Worm (Caenorhabditis elegans): Measurements from ENCODE around the gene F20D1.3.

F20D1.3 gene

DNA sequence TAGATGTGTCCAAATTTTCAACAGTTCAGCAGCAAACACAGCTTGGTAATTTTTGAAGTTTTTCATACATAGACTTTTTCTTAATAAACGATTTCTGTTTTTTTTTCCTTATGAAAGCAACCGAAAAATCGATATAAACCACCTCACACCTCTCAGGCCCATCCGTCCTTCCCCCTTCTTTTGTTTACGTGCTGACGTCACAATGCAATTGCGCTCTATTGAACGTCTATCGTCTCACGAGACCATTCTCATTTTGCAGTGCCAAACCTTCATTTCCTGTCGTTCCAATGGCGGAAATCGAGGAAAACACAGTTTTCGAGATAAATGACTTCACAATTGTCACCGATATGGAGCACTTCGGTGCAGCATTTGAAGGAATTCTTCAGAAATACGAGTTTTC, 7.4 kb downstream of the F20D1.3 start, which contains the start of gene rbg-1 (continued):
- TF ChIP-seq mef-2 (tag; optimal IDR thresholded peaks at IDR 0.05) (peak; percentile 10), fos-1 (tag; optimal IDR thresholded peaks at IDR 0.05) (peak; percentile 8), hlh-4 (tag; optimal IDR thresholded peaks at IDR 0.05) (no peak), unc-86 (tag; optimal IDR thresholded peaks at IDR 0.05) (peak; percentile 53), dsc-1 (tag; optimal IDR thresholded peaks at IDR 0.05) (peak; percentile 14), aly-2 (tag; optimal IDR thresholded peaks at IDR 0.05) (no peak), mdl-1 (tag; optimal IDR thresholded peaks at IDR 0.05) (peak in 1 of 2 experiments; percentile 80), jun-1 (tag; optimal IDR thresholded peaks at IDR 0.05) (peak; percentile 20), irx-1 (tag; optimal IDR thresholded peaks at IDR 0.05) (no peak), lir-3 (tag; optimal IDR thresholded peaks at IDR 0.05; ENCODE audit: poor library complexity) (peak; percentile 21), hlh-17 (GFP tag; optimal IDR thresholded peaks at IDR 0.05; ENCODE audit: borderline replicate concordance) (no peak), unc-62 (GFP tag; optimal IDR thresholded peaks at IDR 0.05) (no peak), egl-13 (tag; optimal IDR thresholded peaks at IDR 0.05) (no peak), xbp-1 (tag; optimal IDR thresholded peaks at IDR 0.05) (peak; percentile 84), ets-5 (GFP tag; IDR thresholded peaks at IDR 0.05) (no peak), ceh-8 (GFP tag; optimal IDR thresholded peaks at IDR 0.05) (no peak), tbx-2 (tag; optimal IDR thresholded peaks at IDR 0.05) (peak; percentile 61), lin-13 (GFP tag; optimal IDR thresholded peaks at IDR 0.05) (peak; percentile 68), nhr-11 (tag; optimal IDR thresholded peaks at IDR 0.05) (no peak), mab-9 (GFP tag; IDR thresholded peaks at IDR 0.05) (no peak), ceh-90 (tag; optimal IDR thresholded peaks at IDR 0.05) (no peak), ama-1 (optimal IDR thresholded peaks at IDR 0.05) (peak; percentile 5), lsy-2 (tag; optimal IDR thresholded peaks at IDR 0.05) (peak; percentile 60 to 68), ztf-4 (tag; optimal IDR thresholded peaks at IDR 0.05) (no peak), lin-35 (GFP tag; optimal IDR thresholded peaks at IDR 0.05) (peak; percentile 57 to 84), snu-23 (GFP tag; optimal IDR thresholded peaks at IDR 0.05) (peak; percentile 88), C04F5.9 (tag; optimal IDR thresholded peaks at IDR 0.05) (no peak), ceh-82 (tag; optimal IDR thresholded peaks at IDR 0.05) (peak in 2 of 3 experiments; percentile 39 to 77), lin-14 (GFP tag; optimal IDR thresholded peaks at IDR 0.05) (peak; percentile 91), nhr-20 (tag; optimal IDR thresholded peaks at IDR 0.05) (peak; percentile 78), vab-15 (tag; optimal IDR thresholded peaks at IDR 0.05) (no peak), pag-3 (tag; optimal IDR thresholded peaks at IDR 0.05; ENCODE audit: borderline replicate concordance, insufficient read depth) (no peak), nhr-85 (tag) (peak; percentile 89), sptf-1 (tag; optimal IDR thresholded peaks at IDR 0.05) (no peak)

DNA sequence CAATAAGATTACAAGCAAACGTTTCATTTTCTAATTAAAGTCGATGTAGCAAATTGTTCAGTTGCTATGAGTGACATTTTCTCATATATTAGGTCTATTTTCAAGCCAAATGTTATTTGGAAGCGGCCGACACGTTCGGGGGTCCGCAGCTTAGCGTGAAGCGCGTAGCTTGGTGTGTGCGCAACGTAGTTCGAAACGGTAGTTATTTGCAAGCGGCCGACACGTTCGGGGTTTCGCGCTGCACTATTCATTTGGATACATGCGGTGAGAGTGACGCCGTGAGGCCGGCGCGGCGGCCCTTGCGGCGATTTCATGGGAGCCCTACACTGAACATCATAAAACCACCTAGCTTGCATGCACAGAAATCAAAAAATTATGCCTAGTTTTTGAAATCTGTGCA, 12.2 kb downstream of the F20D1.3 start:
- TF ChIP-seq tlp-1 (tag; optimal IDR thresholded peaks at IDR 0.05) (no peak), snpc-4 (tag; optimal IDR thresholded peaks at IDR 0.05) (peak; percentile 83), nhr-47 (tag; optimal IDR thresholded peaks at IDR 0.05) (no peak), dsc-1 (tag; optimal IDR thresholded peaks at IDR 0.05) (no peak), unc-130 (tag; optimal IDR thresholded peaks at IDR 0.05) (no peak), ama-1 (optimal IDR thresholded peaks at IDR 0.05) (no peak), rnt-1 (tag; optimal IDR thresholded peaks at IDR 0.05) (peak; percentile 17), lir-3 (tag; optimal IDR thresholded peaks at IDR 0.05; ENCODE audit: poor library complexity) (no peak), pax-3 (tag; optimal IDR thresholded peaks at IDR 0.05) (no peak), unc-86 (tag; optimal IDR thresholded peaks at IDR 0.05) (no peak), nhr-85 (tag) (peak; percentile 26), lin-39 (tag; optimal IDR thresholded peaks at IDR 0.05) (no peak), jun-1 (tag; optimal IDR thresholded peaks at IDR 0.05) (no peak), lin-15B (tag; optimal IDR thresholded peaks at IDR 0.05) (no peak), fkh-10 (GFP tag; optimal IDR thresholded peaks at IDR 0.05) (no peak), egl-27 (tag; optimal IDR thresholded peaks at IDR 0.05) (no peak), ceh-8 (GFP tag; optimal IDR thresholded peaks at IDR 0.05) (no peak), ceh-63 (GFP tag; optimal IDR thresholded peaks at IDR 0.05) (no peak), hpl-2 (GFP tag; optimal IDR thresholded peaks at IDR 0.05) (no peak), ets-5 (GFP tag; IDR thresholded peaks at IDR 0.05) (no peak), sox-4 (tag; optimal IDR thresholded peaks at IDR 0.05) (no peak), nhr-19 (GFP tag; conservative IDR thresholded peaks at IDR 0.05) (no peak)
